Fruit fly (Drosophila melanogaster) whole organism: Measurements from ENCODE around the gene Prp18.

Source experiments
- CG8478 ChIP-seq: fragments of >200 bp; optimal IDR thresholded peaks from 2 replicates; lab custom pipeline; 2018; ENCODE audit warnings: inconsistent platforms
- EcR ChIP-seq, 2 experiments: fragments of >200 bp; optimal IDR thresholded peaks; 2 replicates each; lab custom pipeline; 2017; ENCODE audit warnings: missing biosample characterization in 2 of 2, missing genetic modification characterization in 2 of 2, missing genetic modification reagents in 2 of 2
- pan ChIP-seq: fragments of >200 bp; optimal IDR thresholded peaks from 2 replicates; lab custom pipeline; 2017
- psq ChIP-seq: fragments of >200 bp; optimal IDR thresholded peaks from 2 replicates; lab custom pipeline; 2017
- usp ChIP-seq: fragments of >200 bp; optimal IDR thresholded peaks from 2 replicates; lab custom pipeline; 2017; ENCODE audit warnings: missing biosample characterization, missing genetic modification characterization, mixed read lengths

dm6 chr3R:19067876-19068406 is 36.9 kb upstream of the Prp18 start:
- TF ChIP-seq EcR (GFP tag; optimal IDR thresholded peaks at IDR 0.05; lab: Kevin White, UChicago) (no peak), usp (GFP tag; lab: Kevin White, UChicago) (no peak), psq (lab: Kevin White, UChicago) (no peak), pan (lab: Kevin White, UChicago) (no peak), CG8478 (no peak)
